Fruit fly (Drosophila melanogaster): ENCODE results near the gene CG6974.

The CG6974 gene

DNA sequence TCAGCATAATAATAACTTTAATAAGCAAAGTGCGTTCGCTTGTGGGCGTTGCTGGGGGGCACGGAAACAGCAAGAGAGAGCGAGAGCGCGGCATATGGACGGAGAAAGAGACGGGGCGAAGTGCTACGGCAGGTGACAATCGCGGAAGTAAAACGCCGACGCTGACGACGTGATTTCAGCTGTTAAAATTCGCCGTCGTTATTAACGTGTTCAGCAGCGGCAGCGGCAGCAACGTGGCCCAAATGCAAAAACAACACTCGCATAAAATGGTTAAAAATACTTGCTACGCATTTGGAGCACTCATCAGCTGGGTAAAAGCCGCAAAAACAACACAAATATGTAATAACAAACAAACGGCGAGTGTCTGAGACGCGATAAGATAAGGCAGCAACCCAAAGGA is 13.7 kb upstream of the CG6974 start (continued):
- TF ChIP-seq CG7745 (tag; optimal IDR thresholded peaks at IDR 0.05) (peak; percentile 20), klu (GFP tag; IDR thresholded peaks at IDR 0.05) (no peak), MTF-1 (GFP tag; optimal IDR thresholded peaks at IDR 0.05; ENCODE audit: borderline replicate concordance) (peak; percentile 73), CG16779 (GFP tag; IDR thresholded peaks at IDR 0.05) (no peak), CG12659 (GFP tag; optimal IDR thresholded peaks at IDR 0.05) (peak; percentile 7), ranshi (GFP tag; IDR thresholded peaks at IDR 0.05) (peak; percentile 17; the same call in 1 of the 2 replicates), schlank (tag; optimal IDR thresholded peaks at IDR 0.05) (peak; percentile 0), ab (GFP tag; optimal IDR thresholded peaks at IDR 0.05) (no peak), sob (GFP tag; IDR thresholded peaks at IDR 0.05) (peak; percentile 35; the same call in 1 of the 2 replicates), HHEX (GFP tag; optimal IDR thresholded peaks at IDR 0.05) (peak; percentile 31), crol (GFP tag; IDR thresholded peaks at IDR 0.05) (peak; percentile 71), vvl (GFP tag; IDR thresholded peaks at IDR 0.05) (0 out of 2 replicates have a peak, but pooled peaks have one; percentile 30), Fer1 (GFP tag; optimal IDR thresholded peaks at IDR 0.05) (peak; percentile 45), ash1 (GFP tag; optimal IDR thresholded peaks at IDR 0.05) (peak; percentile 26), NfI (GFP tag; optimal IDR thresholded peaks at IDR 0.05) (no peak), CG17829 (tag; optimal IDR thresholded peaks at IDR 0.05) (no peak), CG6175 (GFP tag; IDR thresholded peaks at IDR 0.05) (peak; percentile 71; the same call in 2 of the 3 replicates), Pdp1 (GFP tag; optimal IDR thresholded peaks at IDR 0.05) (peak in 1 of 2 experiments; percentile 4), phol (tag; optimal IDR thresholded peaks at IDR 0.05) (no peak), BEAF-32 (GFP tag; optimal IDR thresholded peaks at IDR 0.05) (no peak), CG8290 (GFP tag; optimal IDR thresholded peaks at IDR 0.05) (no peak), CG8290 (tag; optimal IDR thresholded peaks at IDR 0.05) (peak in 1 of 2 experiments; percentile 47), CG15514 (GFP tag; optimal IDR thresholded peaks at IDR 0.05) (peak; percentile 45), odd (GFP tag; optimal IDR thresholded peaks at IDR 0.05) (peak; percentile 35), Spps (tag; optimal IDR thresholded peaks at IDR 0.05) (no peak), CG9932 (GFP tag; IDR thresholded peaks at IDR 0.05) (no peak), CG4360 (GFP tag; IDR thresholded peaks at IDR 0.05) (0 out of 2 replicates have a peak, but pooled peaks have one; percentile 12), Ravus (GFP tag; IDR thresholded peaks at IDR 0.05) (no peak), CG18599 (GFP tag; optimal IDR thresholded peaks at IDR 0.05) (peak; percentile 57), GATAe (GFP tag; conservative IDR thresholded peaks at IDR 0.05) (peak; percentile 24; the same call in 1 of the 2 replicates), unpg (GFP tag; optimal IDR thresholded peaks at IDR 0.05) (peak; percentile 16), Hey (tag; optimal IDR thresholded peaks at IDR 0.05) (peak; percentile 24), Sox102F (GFP tag; optimal IDR thresholded peaks at IDR 0.05) (peak; percentile 0), gsb-n (tag; optimal IDR thresholded peaks at IDR 0.05) (no peak), az2 (GFP tag; optimal IDR thresholded peaks at IDR 0.05) (no peak), Sox100B (GFP tag; optimal IDR thresholded peaks at IDR 0.05) (peak; percentile 19), gem (tag; optimal IDR thresholded peaks at IDR 0.05) (peak; percentile 26), Eip74EF (GFP tag; optimal IDR thresholded peaks at IDR 0.05) (peak in 1 of 2 experiments; percentile 85), CG9727 (GFP tag; optimal IDR thresholded peaks at IDR 0.05) (peak; percentile 2), CG10543 (GFP tag; optimal IDR thresholded peaks at IDR 0.05) (peak; percentile 55), CG3407 (GFP tag; optimal IDR thresholded peaks at IDR 0.05) (peak; percentile 60), Chrac-16 (GFP tag; optimal IDR thresholded peaks at IDR 0.05) (no peak), CG10147 (GFP tag; optimal IDR thresholded peaks at IDR 0.05) (no peak), Antp (GFP tag; optimal IDR thresholded peaks at IDR 0.05) (no peak), salm (tag; optimal IDR thresholded peaks at IDR 0.05) (peak; percentile 26), fd102C (GFP tag; optimal IDR thresholded peaks at IDR 0.05) (no peak), CG17568 (GFP tag; optimal IDR thresholded peaks at IDR 0.05) (peak; percentile 67), Adf1 (GFP tag; IDR thresholded peaks at IDR 0.05) (peak; percentile 75), CG2202 (tag; optimal IDR thresholded peaks at IDR 0.05) (peak; percentile 35), scrt (GFP tag; optimal IDR thresholded peaks at IDR 0.05) (peak; percentile 6)

All from whole organism, embryonic.